Fruit fly (Drosophila melanogaster) whole organism, prepupa: ENCODE measurements around the gene hid.
A peak's percentile ranks its signal among the peaks of the same experiment; 100 is the strongest.

ENCODE experiments used
- CG10631 ChIP-seq: fragments of 200-800 bp; sonication (Bioruptor generic); optimal IDR thresholded peaks from 2 replicates; lab custom pipeline; 2016; ENCODE audit warnings: missing biosample characterization, missing genetic modification characterization
- CG11762 ChIP-seq: fragments of 200-800 bp; sonication (Bioruptor generic); optimal IDR thresholded peaks from 3 replicates; lab custom pipeline; 2016; ENCODE audit warnings: missing biosample characterization, missing genetic modification characterization; ENCODE audit not compliant: insufficient read depth
- CG15336 ChIP-seq: fragments of 200-800 bp; sonication (Bioruptor generic); IDR thresholded peaks from 2 replicates; pipeline ENCODE4 v1.3.6; 2022; ENCODE audit warnings: missing biosample characterization, missing genetic modification characterization
- CG16779 ChIP-seq: fragments of 200-800 bp; sonication (Bioruptor generic); optimal IDR thresholded peaks from 3 replicates; lab custom pipeline; 2017; ENCODE audit warnings: missing biosample characterization, mild to moderate bottlenecking, missing genetic modification characterization
- CG31627 ChIP-seq: fragments of 200-800 bp; sonication (Bioruptor generic); optimal IDR thresholded peaks from 3 replicates; lab custom pipeline; 2016; ENCODE audit warnings: missing biosample characterization, missing genetic modification characterization
- CG32006 ChIP-seq: fragments of 200-800 bp; sonication (Bioruptor generic); optimal IDR thresholded peaks from 3 replicates; lab custom pipeline; 2017; ENCODE audit warnings: missing biosample characterization, mild to moderate bottlenecking, missing genetic modification characterization
- CG3919 ChIP-seq: fragments of 200-800 bp; sonication (Bioruptor generic); optimal IDR thresholded peaks from 3 replicates; lab custom pipeline; 2016; ENCODE audit warnings: missing biosample characterization, missing genetic modification characterization
- CG4318 ChIP-seq: fragments of 200-800 bp; sonication (Bioruptor generic); optimal IDR thresholded peaks from 3 replicates; lab custom pipeline; 2017; ENCODE audit warnings: missing biosample characterization, mild to moderate bottlenecking, missing genetic modification characterization
- CG6276 ChIP-seq: fragments of 200-800 bp; sonication (Bioruptor generic); optimal IDR thresholded peaks from 2 replicates; lab custom pipeline; 2017; ENCODE audit warnings: missing biosample characterization, mild to moderate bottlenecking, missing genetic modification characterization
- CG6792 ChIP-seq: fragments of 200-800 bp; sonication (Bioruptor generic); optimal IDR thresholded peaks from 3 replicates; lab custom pipeline; 2016; ENCODE audit warnings: missing biosample characterization, missing genetic modification characterization
- CG6854 ChIP-seq: fragments of 200-800 bp; sonication (Bioruptor generic); optimal IDR thresholded peaks from 2 replicates; lab custom pipeline; 2017; ENCODE audit warnings: missing biosample characterization, mild to moderate bottlenecking, missing genetic modification characterization
- CG7368 ChIP-seq: fragments of 200-800 bp; sonication (Bioruptor generic); optimal IDR thresholded peaks from 3 replicates; lab custom pipeline; 2016; ENCODE audit warnings: missing biosample characterization, missing genetic modification characterization
- CG8119 ChIP-seq: fragments of 200-800 bp; sonication (Bioruptor generic); IDR thresholded peaks from 3 replicates; pipeline ENCODE4 v1.3.6; 2022; ENCODE audit warnings: missing biosample characterization, missing genetic modification characterization
- CG8319 ChIP-seq: fragments of 200-800 bp; sonication (Bioruptor generic); optimal IDR thresholded peaks from 3 replicates; lab custom pipeline; 2016; ENCODE audit warnings: missing biosample characterization, missing genetic modification characterization
- CG8632 ChIP-seq: fragments of 200-800 bp; sonication (Bioruptor generic); optimal IDR thresholded peaks from 3 replicates; lab custom pipeline; 2016; ENCODE audit warnings: missing biosample characterization, missing genetic modification characterization
- CG9139 ChIP-seq: fragments of 200-800 bp; sonication (Bioruptor generic); optimal IDR thresholded peaks from 3 replicates; lab custom pipeline; 2017; ENCODE audit warnings: missing biosample characterization, mild to moderate bottlenecking, missing genetic modification characterization
- Eip75B ChIP-seq: fragments of 200-800 bp; sonication (Bioruptor generic); optimal IDR thresholded peaks from 3 replicates; lab custom pipeline; 2016; ENCODE audit warnings: missing biosample characterization, missing genetic modification characterization
- Eip93F ChIP-seq: fragments of 200-800 bp; sonication (Bioruptor generic); optimal IDR thresholded peaks from 2 replicates; lab custom pipeline; 2016; ENCODE audit warnings: missing biosample characterization, mild to moderate bottlenecking, missing genetic modification characterization
- Ets21C ChIP-seq: fragments of 200-800 bp; sonication (Bioruptor generic); optimal IDR thresholded peaks from 3 replicates; lab custom pipeline; 2016; ENCODE audit warnings: missing biosample characterization, missing genetic modification characterization
- Gug ChIP-seq: fragments of 200-800 bp; sonication (Bioruptor generic); IDR thresholded peaks from 2 replicates; pipeline ENCODE4 v1.3.6; 2022; ENCODE audit warnings: missing biosample characterization, missing genetic modification characterization
- Met ChIP-seq: fragments of 200-800 bp; sonication (Bioruptor generic); optimal IDR thresholded peaks from 3 replicates; lab custom pipeline; 2016; ENCODE audit warnings: missing biosample characterization, missing genetic modification characterization
- OdsH ChIP-seq: fragments of 200-800 bp; sonication (Bioruptor generic); optimal IDR thresholded peaks from 3 replicates; lab custom pipeline; 2016; ENCODE audit warnings: missing biosample characterization, missing genetic modification characterization
- Smox ChIP-seq: fragments of 200-800 bp; sonication (Bioruptor generic); optimal IDR thresholded peaks from 3 replicates; lab custom pipeline; 2016; ENCODE audit warnings: missing biosample characterization, missing genetic modification characterization
- Sox102F ChIP-seq: fragments of 200-800 bp; sonication (Bioruptor generic); optimal IDR thresholded peaks from 2 replicates; lab custom pipeline; 2016; ENCODE audit warnings: missing biosample characterization, mild to moderate bottlenecking, missing genetic modification characterization
- Sox14 ChIP-seq: fragments of 200-800 bp; sonication (Bioruptor generic); optimal IDR thresholded peaks from 3 replicates; lab custom pipeline; 2016; ENCODE audit warnings: missing biosample characterization, missing genetic modification characterization
- achi ChIP-seq: fragments of 200-800 bp; sonication (Bioruptor generic); optimal IDR thresholded peaks from 3 replicates; lab custom pipeline; 2016; ENCODE audit warnings: missing biosample characterization, missing genetic modification characterization
- cyc ChIP-seq: fragments of 200-800 bp; sonication (Bioruptor generic); optimal IDR thresholded peaks from 3 replicates; lab custom pipeline; 2016; ENCODE audit warnings: missing biosample characterization, missing genetic modification characterization
- dac ChIP-seq: fragments of 200-800 bp; sonication (Bioruptor generic); optimal IDR thresholded peaks from 2 replicates; lab custom pipeline; 2017; ENCODE audit warnings: missing biosample characterization, mild to moderate bottlenecking, missing genetic modification characterization
- eg ChIP-seq: fragments of 200-800 bp; sonication (Bioruptor generic); IDR thresholded peaks from 3 replicates; pipeline ENCODE4 v1.3.6; 2022; ENCODE audit warnings: missing biosample characterization, missing genetic modification characterization
- esn ChIP-seq: fragments of 200-800 bp; sonication (Bioruptor generic); optimal IDR thresholded peaks from 2 replicates; lab custom pipeline; 2016; ENCODE audit warnings: missing biosample characterization, mild to moderate bottlenecking, missing genetic modification characterization, moderate library complexity
- fd59A ChIP-seq: fragments of 200-800 bp; sonication (Bioruptor generic); optimal IDR thresholded peaks from 2 replicates; lab custom pipeline; 2017; ENCODE audit warnings: missing biosample characterization, mild to moderate bottlenecking, missing genetic modification characterization, missing genetic modification reagents
- fd85E ChIP-seq: fragments of 200-800 bp; sonication (Bioruptor generic); optimal IDR thresholded peaks from 3 replicates; lab custom pipeline; 2016; ENCODE audit warnings: missing biosample characterization, missing genetic modification characterization
- fkh ChIP-seq: fragments of 200-800 bp; sonication (Bioruptor generic); optimal IDR thresholded peaks from 3 replicates; lab custom pipeline; 2017; ENCODE audit warnings: missing biosample characterization, mild to moderate bottlenecking, missing genetic modification characterization, moderate library complexity
- lz ChIP-seq: fragments of 200-800 bp; sonication (Bioruptor generic); optimal IDR thresholded peaks from 3 replicates; lab custom pipeline; 2016; ENCODE audit warnings: missing biosample characterization, missing genetic modification characterization
- pdm3 ChIP-seq: fragments of 200-800 bp; sonication (Bioruptor generic); optimal IDR thresholded peaks from 3 replicates; lab custom pipeline; 2016; ENCODE audit warnings: missing biosample characterization, missing genetic modification characterization
- salr ChIP-seq, 2 experiments: fragments of 200-800 bp; sonication (Bioruptor generic); optimal IDR thresholded peaks; 3 replicates each; lab custom pipeline; 2016 to 2018; ENCODE audit warnings: missing biosample characterization in 2 of 2, missing genetic modification characterization in 2 of 2, mild to moderate bottlenecking in 1 of 2
- spab ChIP-seq: fragments of 200-800 bp; sonication (Bioruptor generic); optimal IDR thresholded peaks from 2 replicates; lab custom pipeline; 2017; ENCODE audit warnings: missing biosample characterization, mild to moderate bottlenecking, missing genetic modification characterization, missing genetic modification reagents
- ss ChIP-seq, 2 experiments: fragments of 200-800 bp; sonication (Bioruptor generic); optimal IDR thresholded peaks; 2 replicates in 1 of 2; 3 replicates in 1 of 2; lab custom pipeline; 2017 to 2018; ENCODE audit warnings: mild to moderate bottlenecking in 2 of 2, missing biosample characterization in 2 of 2, missing genetic modification characterization in 2 of 2, moderate library complexity in 1 of 2
- svp ChIP-seq: fragments of 200-800 bp; sonication (Bioruptor generic); peaks from one replicate; lab custom pipeline; 2016; ENCODE audit warnings: missing biosample characterization, missing genetic modification characterization

Gene hid

dm6 chr3L:18137197-18137596 is 48.2 kb downstream of the hid start (continued):
- TF ChIP-seq spab (GFP tag; lab: Kevin White, UChicago) (no peak), ss (GFP tag; optimal IDR thresholded peaks at IDR 0.05; lab: Kevin White, UChicago) (peak; percentile 13 to 43), Sox102F (GFP tag; lab: Kevin White, UChicago) (peak; percentile 48), CG11762 (no peak), CG32006 (peak; percentile 3), esn (GFP tag; lab: Kevin White, UChicago) (peak; percentile 52), CG4318 (GFP tag; lab: Kevin White, UChicago) (no peak), CG7368 (GFP tag; lab: Kevin White, UChicago) (peak; percentile 8), CG8632 (peak; percentile 71), fd59A (GFP tag; lab: Kevin White, UChicago) (no peak), Sox14 (GFP tag; lab: Kevin White, UChicago) (peak; percentile 31), CG9139 (no peak), CG6792 (GFP tag; lab: Kevin White, UChicago) (peak; percentile 2), CG6854 (GFP tag; lab: Kevin White, UChicago) (peak; percentile 27), Smox (GFP tag; lab: Kevin White, UChicago) (peak; percentile 59), eg (GFP tag; lab: Robert Waterston, UW) (no peak), Gug (GFP tag; lab: Robert Waterston, UW) (no peak), svp (GFP tag; lab: Kevin White, UChicago) (peak; percentile 89), achi (GFP tag; lab: Kevin White, UChicago) (peak; percentile 56), Ets21C (GFP tag; lab: Kevin White, UChicago) (no peak), CG3919 (GFP tag; lab: Kevin White, UChicago) (peak; percentile 50), salr (GFP tag; optimal IDR thresholded peaks at IDR 0.05; lab: Kevin White, UChicago) (no peak)

DNA sequence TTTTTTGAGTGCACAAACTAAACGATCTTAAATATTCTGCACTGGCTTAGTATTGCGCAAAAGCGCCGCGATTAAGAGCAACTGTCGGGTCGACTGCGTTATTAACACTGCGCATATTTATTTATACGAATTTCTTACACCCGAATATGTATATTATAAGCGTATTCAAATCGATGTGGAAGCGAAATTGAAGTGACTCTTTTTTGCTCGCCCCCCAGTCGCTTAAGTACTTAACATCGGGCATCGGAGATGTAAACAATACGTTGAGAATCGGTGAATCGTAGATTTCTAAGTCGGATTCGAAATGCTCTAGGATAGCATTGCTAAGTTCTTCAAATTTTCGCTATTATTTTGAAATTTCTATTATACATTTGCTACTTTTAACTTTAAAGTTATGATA is 52.9 kb downstream of the hid start, which contains the start of gene Cyp312a1:
Gene Cyp312a1, minus strand, starts transcription at position 101 of the 400 bp plus-strand sequence.
- TF ChIP-seq Eip93F (GFP tag; lab: Kevin White, UChicago): no peak
- no peak for TF ChIP-seq CG8119 (GFP tag; lab: Robert Waterston, UW)
- no peak for TF ChIP-seq CG8319 (GFP tag; lab: Kevin White, UChicago)
- no peak for TF ChIP-seq dac (GFP tag; lab: Kevin White, UChicago)
- no peak for TF ChIP-seq CG6792 (GFP tag; lab: Kevin White, UChicago)
- TF ChIP-seq CG9139: no peak
- TF ChIP-seq pdm3 (GFP tag; lab: Kevin White, UChicago): no peak
- TF ChIP-seq CG6276 (GFP tag; lab: Kevin White, UChicago): no peak
- TF ChIP-seq CG8632: no peak
- TF ChIP-seq CG6854 (GFP tag; lab: Kevin White, UChicago): no peak
- TF ChIP-seq CG15336 (GFP tag; lab: Robert Waterston, UW): no peak
- no peak for TF ChIP-seq Smox (GFP tag; lab: Kevin White, UChicago)
- TF ChIP-seq CG31627 (GFP tag; lab: Kevin White, UChicago): no peak
- TF ChIP-seq OdsH (GFP tag; lab: Kevin White, UChicago): no peak
- TF ChIP-seq fd85E (GFP tag; lab: Kevin White, UChicago): no peak
- TF ChIP-seq cyc (GFP tag; lab: Kevin White, UChicago): no peak
- no peak for TF ChIP-seq lz (GFP tag; lab: Kevin White, UChicago)
- TF ChIP-seq, all 60 proteins: peak for 0

DNA sequence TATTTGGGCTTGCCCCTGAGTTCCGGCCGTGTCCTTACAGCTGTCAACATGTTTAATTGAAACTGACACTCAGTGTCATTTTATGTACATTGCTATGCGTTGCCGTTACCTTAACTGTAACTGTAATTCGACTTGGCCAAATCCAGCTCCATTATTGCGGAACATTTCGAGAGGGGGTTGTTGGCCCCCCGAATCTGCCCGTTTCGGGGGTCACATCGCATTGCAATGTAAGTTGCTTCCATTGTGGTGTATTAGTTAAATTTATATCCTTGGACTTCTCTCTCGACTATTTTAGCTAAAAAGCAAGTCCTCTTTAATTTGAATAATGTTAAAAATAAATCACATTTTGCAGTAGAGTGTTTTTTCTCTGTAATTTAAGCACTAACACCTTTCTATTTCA is 61.3 kb downstream of the hid start:
- TF ChIP-seq CG6854 (GFP tag; lab: Kevin White, UChicago) (no peak), Sox102F (GFP tag; lab: Kevin White, UChicago) (no peak), CG7368 (GFP tag; lab: Kevin White, UChicago) (no peak), CG16779 (no peak), CG10631 (GFP tag; lab: Kevin White, UChicago) (no peak), dac (GFP tag; lab: Kevin White, UChicago) (no peak), Gug (GFP tag; lab: Robert Waterston, UW) (no peak), fkh (GFP tag; lab: Kevin White, UChicago) (no peak), fd85E (GFP tag; lab: Kevin White, UChicago) (no peak), Met (GFP tag; lab: Kevin White, UChicago) (no peak), Eip75B (GFP tag; lab: Kevin White, UChicago) (no peak)
